Worm (Caenorhabditis elegans) whole organism, young adult: ENCODE data around the gene C17F4.8.

Experiments
- T07F8.4 ChIP-seq: sonication (generic microtip); optimal IDR thresholded peaks from 2 replicates; lab custom pipeline; 2016; ENCODE audit warnings: mild to moderate bottlenecking, missing genetic modification characterization, moderate library complexity, missing compliant biosample characterization
- bed-1 ChIP-seq: fragments of 200-800 bp; sonication (Bioruptor generic); IDR thresholded peaks from 2 replicates; pipeline ENCODE4 v1.3.6; 2022; ENCODE audit warnings: missing genetic modification reagents, missing genetic modification characterization, missing compliant biosample characterization
- bed-2 ChIP-seq: fragments of 200-800 bp; sonication (Bioruptor generic); IDR thresholded peaks from 2 replicates; pipeline ENCODE4 v1.3.6; 2022; ENCODE audit warnings: missing genetic modification reagents, missing genetic modification characterization, missing compliant biosample characterization
- hrde-1 ChIP-seq: sonication (generic microtip); optimal IDR thresholded peaks from 2 replicates; lab custom pipeline; 2016; ENCODE audit warnings: missing genetic modification characterization, mild to moderate bottlenecking, missing compliant biosample characterization, moderate library complexity, missing genotype, missing genetic modification reagents, borderline replicate concordance
- lin-26 ChIP-seq: fragments of 200-800 bp; sonication (Bioruptor generic); IDR thresholded peaks from 2 replicates; pipeline ENCODE4 v1.3.6; 2022; ENCODE audit warnings: missing genetic modification reagents, missing genetic modification characterization, missing compliant biosample characterization
- lsy-27 ChIP-seq: sonication (generic microtip); optimal IDR thresholded peaks from 2 replicates; lab custom pipeline; 2017; ENCODE audit warnings: missing genetic modification characterization, mild to moderate bottlenecking, missing compliant biosample characterization, antibody characterized with exemption, missing genotype, borderline replicate concordance; ENCODE audit not compliant: insufficient read depth
- madf-6 ChIP-seq: fragments of 200-800 bp; sonication (Bioruptor generic); IDR thresholded peaks from 2 replicates; pipeline ENCODE4 v1.3.6; 2022; ENCODE audit warnings: missing genetic modification reagents, missing genetic modification characterization, missing compliant biosample characterization
- nhr-179 ChIP-seq: sonication (generic microtip); optimal IDR thresholded peaks from 2 replicates; lab custom pipeline; 2016; ENCODE audit warnings: mild to moderate bottlenecking, missing genetic modification characterization, missing compliant biosample characterization
- nhr-80 ChIP-seq: sonication (generic microtip); optimal IDR thresholded peaks from 2 replicates; lab custom pipeline; 2016; ENCODE audit warnings: missing genetic modification characterization, missing compliant biosample characterization
- pha-4 ChIP-seq: fragments of 150-350 bp; sonication (generic microtip); optimal IDR thresholded peaks from 2 replicates; lab custom pipeline; 2014; ENCODE audit warnings: missing biosample characterization, missing genetic modification reagents, missing genetic modification characterization
- sdz-38 ChIP-seq: sonication (generic microtip); optimal IDR thresholded peaks from 2 replicates; lab custom pipeline; 2016; ENCODE audit warnings: missing genotype, missing genetic modification characterization, missing compliant biosample characterization
- sea-2 ChIP-seq: fragments of 200-800 bp; sonication (Bioruptor generic); IDR thresholded peaks from 2 replicates; pipeline ENCODE4 v1.3.6; 2022; ENCODE audit warnings: missing genetic modification characterization, missing compliant biosample characterization
- xnd-1 ChIP-seq: sonication (generic microtip); optimal IDR thresholded peaks from 2 replicates; lab custom pipeline; 2016; ENCODE audit warnings: missing genotype, missing genetic modification reagents, missing genetic modification characterization, missing compliant biosample characterization
- ztf-3 ChIP-seq: fragments of 200-800 bp; sonication (Bioruptor generic); optimal IDR thresholded peaks from 2 replicates; lab custom pipeline; 2018; ENCODE audit warnings: mild to moderate bottlenecking, missing genetic modification characterization, missing compliant biosample characterization

DNA sequence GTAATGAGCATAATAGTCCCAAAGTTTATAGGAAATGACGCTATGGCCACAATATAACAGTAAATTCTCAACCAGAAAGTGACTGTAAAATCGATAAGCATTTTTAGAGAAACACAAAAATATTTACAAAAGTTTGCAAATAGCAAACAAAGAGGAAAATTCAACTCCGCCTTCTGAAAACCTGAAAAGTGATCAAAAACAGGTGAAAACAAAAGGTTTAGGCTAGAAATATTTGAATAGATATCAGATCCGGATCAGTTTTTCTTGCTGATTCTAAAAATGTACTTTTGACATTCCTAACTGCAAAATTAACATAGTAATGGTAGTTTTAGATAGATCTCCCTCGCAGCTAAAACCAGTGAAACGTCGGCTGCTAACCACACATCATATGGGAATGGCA lies 35.6 kb downstream of the C17F4.8 start, which contains the start of gene sri-51:
- TF ChIP-seq nhr-179 (tag; lab: Kevin White, UChicago) (no peak), sea-2 (no peak), pha-4 (no peak), nhr-80 (tag; lab: Kevin White, UChicago) (no peak), T07F8.4 (tag; lab: Kevin White, UChicago) (no peak), xnd-1 (tag; lab: Kevin White, UChicago) (no peak), bed-2 (no peak), madf-6 (GFP tag; lab: Robert Waterston, UW) (no peak), ztf-3 (GFP tag; lab: Kevin White, UChicago) (no peak), lsy-27 (tag; lab: Kevin White, UChicago) (no peak), hrde-1 (tag; lab: Kevin White, UChicago) (no peak), bed-1 (GFP tag; lab: Robert Waterston, UW) (no peak), lin-26 (GFP tag; lab: Robert Waterston, UW) (no peak), sdz-38 (no peak)
